Worm (Caenorhabditis elegans): ENCODE data around the gene Y42G9A.1.

DNA sequence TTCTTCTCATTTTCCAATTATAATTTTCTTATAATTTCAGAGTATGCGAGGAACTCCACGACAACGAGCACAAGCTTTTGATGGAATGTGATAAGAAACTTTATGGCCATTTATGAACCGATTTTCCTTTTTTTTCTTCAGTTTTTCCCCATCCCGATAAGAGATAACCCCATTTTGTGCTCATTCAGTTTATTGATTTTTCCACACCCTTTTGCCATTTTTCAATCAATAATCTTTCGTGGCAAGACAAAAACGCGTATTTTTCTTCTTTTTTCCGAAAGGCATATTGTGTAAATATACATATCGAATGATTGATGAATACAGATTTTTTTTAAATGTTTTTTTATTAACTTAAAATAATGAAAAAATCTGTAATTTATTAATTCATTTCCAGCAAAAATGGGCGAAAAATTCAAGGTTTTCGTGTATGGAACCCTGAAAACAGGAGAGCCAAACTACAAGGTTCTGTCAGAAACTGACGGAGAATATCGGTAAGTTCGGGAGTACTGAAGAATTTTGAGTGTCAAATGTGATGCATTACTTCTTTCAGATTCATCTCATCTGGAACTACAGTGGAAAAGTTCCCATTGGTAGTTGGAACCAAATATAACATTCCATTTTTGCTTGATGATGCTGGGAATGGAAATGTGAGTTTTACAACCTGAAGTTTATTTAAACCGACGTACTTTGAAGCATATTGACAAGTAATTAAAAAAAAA lies 14.7 kb downstream of the Y42G9A.1 start, which contains the start of gene F42A10.9:
- no peak for TF ChIP-seq unc-39 (tag; optimal IDR thresholded peaks at IDR 0.05)
- peak; percentile 47; the same call in 1 of the 2 replicates for TF ChIP-seq php-3 (GFP tag; IDR thresholded peaks at IDR 0.05)
- TF ChIP-seq spr-1 (tag; optimal IDR thresholded peaks at IDR 0.05), result no peak
- TF ChIP-seq T26A8.4 (GFP tag; IDR thresholded peaks at IDR 0.05), result no peak
- no peak for TF ChIP-seq nhr-25 (tag; optimal IDR thresholded peaks at IDR 0.05; ENCODE audit: borderline replicate concordance, insufficient read depth)
- TF ChIP-seq attf-4 (tag; optimal IDR thresholded peaks at IDR 0.05), result no peak
- TF ChIP-seq fos-1 (tag; optimal IDR thresholded peaks at IDR 0.05), result no peak
- TF ChIP-seq snpc-4 (tag; optimal IDR thresholded peaks at IDR 0.05), result no peak
- no peak for TF ChIP-seq nhr-102 (tag; optimal IDR thresholded peaks at IDR 0.05)
- TF ChIP-seq pqm-1 (tag; optimal IDR thresholded peaks at IDR 0.05), result no peak
- TF ChIP-seq zag-1 (tag; optimal IDR thresholded peaks at IDR 0.05), result no peak
- no peak for TF ChIP-seq nhr-237 (tag; optimal IDR thresholded peaks at IDR 0.05)

Data from whole organism, L4 larva.